Worm (Caenorhabditis elegans) whole organism, L1 larva: Measurements from ENCODE around the gene oac-49.

ENCODE experiments used
- C04F5.9 ChIP-seq: sonication (generic microtip); optimal IDR thresholded peaks from 2 replicates; lab custom pipeline; 2016; ENCODE audit warnings: missing genetic modification characterization, missing compliant biosample characterization
- F16B12.6 ChIP-seq: fragments of 150-350 bp; optimal IDR thresholded peaks from 2 replicates; lab custom pipeline; 2014; ENCODE audit warnings: missing biosample characterization, missing genetic modification characterization
- Y116A8C.19 ChIP-seq: sonication (generic microtip); optimal IDR thresholded peaks from 2 replicates; lab custom pipeline; 2016; ENCODE audit warnings: missing compliant biosample characterization, missing genetic modification characterization, borderline replicate concordance
- aly-2 ChIP-seq: fragments of 150-350 bp; optimal IDR thresholded peaks from 2 replicates; lab custom pipeline; 2014; ENCODE audit warnings: missing biosample characterization, missing genetic modification characterization
- ceh-88 ChIP-seq: fragments of 200-800 bp; sonication (Bioruptor generic); IDR thresholded peaks from 2 replicates; pipeline ENCODE4 v1.3.6; 2022; ENCODE audit warnings: missing genetic modification characterization, missing compliant biosample characterization
- dpl-1 ChIP-seq, 3 experiments: fragments of 150-350 bp in 2 of 3; sonication (generic microtip) in 1 of 3; optimal IDR thresholded peaks; 2 replicates each; lab custom pipeline; 2014 to 2017; ENCODE audit warnings: missing biosample characterization in 3 of 3, missing genetic modification characterization in 3 of 3, missing genetic modification reagents in 3 of 3
- dsc-1 ChIP-seq: sonication (generic microtip); optimal IDR thresholded peaks from 2 replicates; lab custom pipeline; 2016; ENCODE audit warnings: mild to moderate bottlenecking, missing genetic modification characterization, missing compliant biosample characterization
- efl-1 ChIP-seq, 4 experiments: fragments of 150-350 bp; optimal IDR thresholded peaks in 3 of 4; peaks in 1 of 4; 1 replicate in 1 of 4; 2 replicates in 3 of 4; lab custom pipeline; 2014; ENCODE audit warnings: missing biosample characterization in 2 of 4, missing genetic modification characterization in 2 of 4, missing genetic modification reagents in 2 of 4
- efl-3 ChIP-seq: fragments of 200-800 bp; sonication (Bioruptor generic); optimal IDR thresholded peaks from 2 replicates; lab custom pipeline; 2018; ENCODE audit warnings: mild to moderate bottlenecking, missing genetic modification characterization, missing compliant biosample characterization
- egl-13 ChIP-seq: sonication (generic microtip); optimal IDR thresholded peaks from 2 replicates; lab custom pipeline; 2016; ENCODE audit warnings: missing genotype, missing genetic modification reagents, missing genetic modification characterization, missing compliant biosample characterization
- egl-27 ChIP-seq, 2 experiments: fragments of 150-350 bp in 1 of 2; sonication (generic microtip); optimal IDR thresholded peaks; 3 replicates each; lab custom pipeline; 2017 to 2018; ENCODE audit warnings: missing biosample characterization in 2 of 2, missing genetic modification characterization in 2 of 2, missing genetic modification reagents in 2 of 2
- elt-2 ChIP-seq: sonication (generic microtip); optimal IDR thresholded peaks from 2 replicates; lab custom pipeline; 2016; ENCODE audit warnings: missing genetic modification characterization, mild to moderate bottlenecking, inconsistent platforms, missing compliant biosample characterization, missing genetic modification reagents
- ets-5 ChIP-seq: fragments of 200-800 bp; sonication (Bioruptor generic); IDR thresholded peaks from 2 replicates; pipeline ENCODE4 v1.3.6; 2022; ENCODE audit warnings: missing genetic modification characterization, missing compliant biosample characterization
- fkh-8 ChIP-seq: sonication (generic microtip); optimal IDR thresholded peaks from 2 replicates; lab custom pipeline; 2016; ENCODE audit warnings: mild to moderate bottlenecking, missing genetic modification characterization, missing compliant biosample characterization
- fos-1 ChIP-seq: fragments of 150-350 bp; optimal IDR thresholded peaks from 2 replicates; lab custom pipeline; 2014; ENCODE audit warnings: missing biosample characterization, missing genetic modification characterization
- irx-1 ChIP-seq: sonication (generic microtip); optimal IDR thresholded peaks from 2 replicates; lab custom pipeline; 2016; ENCODE audit warnings: missing genetic modification characterization, missing compliant biosample characterization
- isw-1 ChIP-seq: fragments of 200-800 bp; sonication (Bioruptor generic); IDR thresholded peaks from 2 replicates; pipeline ENCODE4 v1.3.6; 2022; ENCODE audit warnings: missing genetic modification characterization, missing compliant biosample characterization
- jun-1 ChIP-seq: fragments of 150-350 bp; optimal IDR thresholded peaks from 2 replicates; lab custom pipeline; 2014; ENCODE audit warnings: missing biosample characterization, missing genetic modification reagents, missing genetic modification characterization
- lin-13 ChIP-seq: fragments of 150-350 bp; optimal IDR thresholded peaks from 2 replicates; lab custom pipeline; 2014; ENCODE audit warnings: missing biosample characterization, missing genetic modification reagents, missing genetic modification characterization
- lin-14 ChIP-seq: fragments of 200-800 bp; sonication (Bioruptor generic); optimal IDR thresholded peaks from 2 replicates; lab custom pipeline; 2018; ENCODE audit warnings: mild to moderate bottlenecking, missing genetic modification characterization, moderate library complexity, missing compliant biosample characterization
- lin-35 ChIP-seq, 2 experiments: fragments of 150-350 bp; optimal IDR thresholded peaks; 2 replicates each; lab custom pipeline; 2014; ENCODE audit warnings: missing biosample characterization in 2 of 2, missing genetic modification characterization in 2 of 2, missing genetic modification reagents in 2 of 2
- mef-2 ChIP-seq: fragments of 150-350 bp; optimal IDR thresholded peaks from 2 replicates; lab custom pipeline; 2014; ENCODE audit warnings: missing biosample characterization, missing genetic modification characterization
- nhr-12 ChIP-seq: sonication (generic microtip); optimal IDR thresholded peaks from 2 replicates; lab custom pipeline; 2017; ENCODE audit warnings: missing biosample characterization, missing genetic modification characterization
- nhr-19 ChIP-seq: fragments of 200-800 bp; sonication (Bioruptor generic); conservative IDR thresholded peaks from 2 replicates; pipeline ENCODE4 v1.3.6; 2022; ENCODE audit warnings: missing genetic modification characterization, missing compliant biosample characterization
- nhr-20 ChIP-seq: sonication (generic microtip); optimal IDR thresholded peaks from 2 replicates; lab custom pipeline; 2016; ENCODE audit warnings: mild to moderate bottlenecking, missing genetic modification characterization, missing compliant biosample characterization
- nhr-76 ChIP-seq: sonication (generic microtip); optimal IDR thresholded peaks from 2 replicates; lab custom pipeline; 2017; ENCODE audit warnings: missing biosample characterization, missing genetic modification characterization
- nhr-90 ChIP-seq: sonication (generic microtip); optimal IDR thresholded peaks from 2 replicates; lab custom pipeline; 2016; ENCODE audit warnings: mild to moderate bottlenecking, missing genetic modification characterization, missing compliant biosample characterization; ENCODE audit not compliant: poor library complexity
- pag-3 ChIP-seq: sonication (generic microtip); optimal IDR thresholded peaks from 2 replicates; lab custom pipeline; 2017; ENCODE audit warnings: missing genetic modification characterization, mild to moderate bottlenecking, missing compliant biosample characterization, antibody characterized with exemption, borderline replicate concordance; ENCODE audit not compliant: insufficient read depth
- pqm-1 ChIP-seq: sonication (generic microtip); optimal IDR thresholded peaks from 3 replicates; lab custom pipeline; 2017; ENCODE audit warnings: missing biosample characterization, missing genetic modification characterization
- rnt-1 ChIP-seq: sonication (generic microtip); optimal IDR thresholded peaks from 2 replicates; lab custom pipeline; 2016; ENCODE audit warnings: mild to moderate bottlenecking, missing genetic modification characterization, moderate library complexity, missing compliant biosample characterization
- skn-1 ChIP-seq: fragments of 150-350 bp; optimal IDR thresholded peaks from 2 replicates; lab custom pipeline; 2014; ENCODE audit warnings: missing biosample characterization, missing genetic modification characterization
- snpc-4 ChIP-seq: fragments of 150-350 bp; optimal IDR thresholded peaks from 2 replicates; lab custom pipeline; 2014; ENCODE audit warnings: missing biosample characterization, missing genetic modification characterization
- snu-23 ChIP-seq: sonication (generic microtip); optimal IDR thresholded peaks from 2 replicates; lab custom pipeline; 2016; ENCODE audit warnings: missing genetic modification characterization, missing compliant biosample characterization
- tbx-2 ChIP-seq: sonication (generic microtip); optimal IDR thresholded peaks from 2 replicates; lab custom pipeline; 2016; ENCODE audit warnings: missing genetic modification characterization, missing compliant biosample characterization
- tlp-1 ChIP-seq: fragments of 150-350 bp; optimal IDR thresholded peaks from 2 replicates; lab custom pipeline; 2014; ENCODE audit warnings: missing biosample characterization, missing genetic modification characterization
- xbp-1 ChIP-seq: sonication (generic microtip); optimal IDR thresholded peaks from 2 replicates; lab custom pipeline; 2016; ENCODE audit warnings: missing genetic modification characterization, missing compliant biosample characterization
- ztf-4 ChIP-seq: fragments of 150-350 bp; optimal IDR thresholded peaks from 2 replicates; lab custom pipeline; 2014; ENCODE audit warnings: missing biosample characterization, missing genetic modification characterization

The oac-49 gene

DNA sequence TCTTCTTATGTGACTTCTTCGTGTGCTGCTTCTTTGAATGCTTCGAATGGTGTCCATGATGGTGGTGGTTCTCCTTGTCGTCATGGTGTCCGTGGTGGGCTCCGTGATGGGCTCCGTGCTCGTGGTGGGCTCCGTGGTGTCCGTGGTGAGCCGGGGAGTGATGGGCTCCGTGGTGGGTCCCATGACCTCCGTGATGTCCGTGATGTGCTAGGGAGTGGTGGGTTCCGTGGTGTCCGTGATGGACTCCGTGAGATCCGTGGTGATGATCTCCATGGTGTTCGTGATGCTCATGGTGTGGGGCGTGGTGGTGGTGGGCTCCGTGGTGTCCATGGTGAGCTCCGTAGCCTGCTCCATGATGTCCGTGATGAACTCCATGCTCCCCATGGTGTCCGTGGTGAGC is 16.6 kb upstream of the oac-49 start:
- no peak for TF ChIP-seq efl-1 (optimal IDR thresholded peaks at IDR 0.05; lab: Kevin White, UChicago)
- peak in 1 of 2 experiments; percentile 65 for TF ChIP-seq efl-1 (GFP tag; optimal IDR thresholded peaks at IDR 0.05 in 1 of 2; lab: Kevin White, UChicago)
- no peak for TF ChIP-seq skn-1 (tag; lab: Kevin White, UChicago)
- no peak for TF ChIP-seq nhr-76 (tag; lab: Kevin White, UChicago)
- TF ChIP-seq Y116A8C.19 (tag; lab: Kevin White, UChicago), result no peak
- no peak for TF ChIP-seq dpl-1 (GFP tag; optimal IDR thresholded peaks at IDR 0.05; lab: Kevin White, UChicago)
- no peak for TF ChIP-seq efl-3 (GFP tag; lab: Kevin White, UChicago)
- TF ChIP-seq pqm-1 (tag; lab: Kevin White, UChicago), result no peak

DNA sequence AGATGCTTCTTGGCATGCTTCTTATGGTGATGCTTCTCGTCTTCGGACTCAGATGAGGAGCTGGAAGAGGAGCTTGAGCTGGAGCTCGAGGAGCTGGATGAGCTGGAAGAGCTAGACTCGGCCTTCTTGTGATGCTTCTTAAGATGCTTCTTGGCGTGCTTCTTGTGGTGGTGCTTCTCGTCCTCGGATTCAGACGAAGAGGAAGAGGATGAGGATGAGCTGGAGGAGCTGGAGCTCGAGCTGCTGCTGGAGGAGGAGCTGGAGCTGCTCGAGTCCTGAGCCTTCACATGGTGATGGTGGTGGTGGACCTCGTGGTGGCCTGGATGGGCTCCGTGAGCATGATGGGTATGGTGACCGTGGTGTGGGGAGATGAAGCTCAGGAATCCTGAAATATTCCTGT is 15.0 kb upstream of the oac-49 start:
- TF ChIP-seq ztf-4 (no peak), nhr-19 (GFP tag; lab: Robert Waterston, UW) (no peak), dsc-1 (tag; lab: Kevin White, UChicago) (no peak), isw-1 (GFP tag; lab: Robert Waterston, UW) (no peak), rnt-1 (no peak), elt-2 (tag; lab: Kevin White, UChicago) (no peak), nhr-90 (tag; lab: Kevin White, UChicago) (no peak), snu-23 (GFP tag; lab: Kevin White, UChicago) (no peak), nhr-12 (tag; lab: Kevin White, UChicago) (no peak), pag-3 (tag; lab: Kevin White, UChicago) (no peak), ceh-88 (GFP tag; lab: Robert Waterston, UW) (no peak), efl-3 (GFP tag; lab: Kevin White, UChicago) (no peak), mef-2 (no peak), lin-13 (GFP tag; lab: Kevin White, UChicago) (no peak), xbp-1 (tag; lab: Kevin White, UChicago) (no peak)

DNA sequence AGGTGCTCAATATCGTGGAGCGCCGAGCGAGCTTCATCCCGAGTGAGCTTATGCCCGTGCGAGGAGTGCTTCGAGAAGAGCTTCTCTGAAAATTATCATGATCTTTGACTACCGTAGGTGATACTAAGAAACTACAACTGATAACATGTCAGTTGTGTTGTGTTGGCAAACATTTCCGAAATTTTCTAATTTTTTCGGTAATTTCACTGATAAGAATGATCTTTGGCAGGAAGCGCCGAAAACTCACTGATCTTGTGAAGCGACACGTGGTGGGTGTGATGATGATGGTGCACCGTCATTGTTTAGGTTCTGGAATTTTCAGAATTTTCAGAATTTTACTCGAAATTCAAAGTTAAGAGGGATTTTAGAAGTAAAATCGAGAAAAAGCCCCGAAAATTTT is 14.5 kb upstream of the oac-49 start, which contains the start of gene Y39B6A.1:
Y39B6A.1 (minus strand) TSS at position 309 of the 400 bp plus-strand sequence.
- TF ChIP-seq C04F5.9 (tag; lab: Kevin White, UChicago) (no peak), elt-2 (tag; lab: Kevin White, UChicago) (peak; percentile 76), lin-35 (GFP tag; optimal IDR thresholded peaks at IDR 0.05; lab: Kevin White, UChicago) (peak in 1 of 2 experiments; percentile 3), skn-1 (tag; lab: Kevin White, UChicago) (no peak), tlp-1 (tag; lab: Kevin White, UChicago) (no peak), efl-3 (GFP tag; lab: Kevin White, UChicago) (no peak), snpc-4 (tag; lab: Kevin White, UChicago) (no peak), nhr-76 (tag; lab: Kevin White, UChicago) (no peak)

DNA sequence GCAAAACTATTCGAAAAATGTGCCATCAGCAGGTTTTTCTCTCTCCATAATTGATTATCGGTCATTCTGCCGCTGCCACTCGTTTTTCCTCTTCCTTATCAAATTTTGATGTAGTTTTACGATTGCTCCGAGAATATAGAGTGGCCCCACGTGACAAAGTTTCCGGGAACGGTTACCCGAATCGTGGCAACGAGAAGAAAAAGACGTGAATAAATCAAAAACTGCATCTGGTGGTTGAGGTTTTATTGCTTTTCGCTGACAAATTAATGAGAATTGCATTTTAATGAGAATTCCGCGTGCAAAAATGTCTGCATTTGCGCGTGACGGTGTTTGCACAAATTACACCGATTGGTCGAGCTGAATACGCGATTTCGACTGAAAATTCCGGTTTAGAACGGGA is 12.3 kb upstream of the oac-49 start:
- TF ChIP-seq nhr-20 (tag; lab: Kevin White, UChicago), result peak; percentile 19
- no peak for TF ChIP-seq efl-1 (optimal IDR thresholded peaks at IDR 0.05; lab: Kevin White, UChicago)
- peak in 1 of 2 experiments; percentile 52 for TF ChIP-seq efl-1 (GFP tag; optimal IDR thresholded peaks at IDR 0.05 in 1 of 2; lab: Kevin White, UChicago)
- TF ChIP-seq lin-14 (GFP tag; lab: Kevin White, UChicago), result peak; percentile 10
- peak; percentile 12 for TF ChIP-seq F16B12.6 (tag; lab: Kevin White, UChicago)
- no peak for TF ChIP-seq irx-1 (tag; lab: Kevin White, UChicago)
- peak; percentile 90 for TF ChIP-seq elt-2 (tag; lab: Kevin White, UChicago)
- TF ChIP-seq egl-13, result no peak
- TF ChIP-seq lin-35 (GFP tag; optimal IDR thresholded peaks at IDR 0.05; lab: Kevin White, UChicago), result peak in 1 of 2 experiments; percentile 2

DNA sequence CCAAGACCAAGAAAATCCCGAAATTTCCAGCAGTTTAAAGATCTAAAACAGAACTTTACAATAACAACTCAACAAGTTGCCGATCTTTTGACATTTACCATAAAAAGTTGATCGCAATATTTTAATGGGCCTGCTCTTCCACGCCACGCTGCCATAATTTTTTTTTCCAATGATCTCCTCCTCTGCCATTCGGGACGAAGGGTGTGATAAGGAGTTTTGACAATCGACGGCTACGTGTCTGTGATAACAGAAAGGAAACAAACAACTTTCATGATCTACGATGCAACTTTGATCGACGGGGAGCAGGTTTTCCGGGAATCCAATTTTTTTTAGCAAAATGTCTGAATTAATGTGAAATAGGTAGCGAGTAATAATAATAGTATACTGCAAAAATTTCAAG is 10.9 kb upstream of the oac-49 start:
- TF ChIP-seq elt-2 (tag; lab: Kevin White, UChicago), result peak; percentile 70
- TF ChIP-seq egl-27 (tag; optimal IDR thresholded peaks at IDR 0.05; lab: Kevin White, UChicago), result no peak
- TF ChIP-seq xbp-1 (tag; lab: Kevin White, UChicago), result no peak
- no peak for TF ChIP-seq fos-1 (tag; lab: Kevin White, UChicago)
- TF ChIP-seq jun-1 (tag; lab: Kevin White, UChicago), result no peak
- no peak for TF ChIP-seq nhr-20 (tag; lab: Kevin White, UChicago)
- TF ChIP-seq tbx-2, result no peak
- TF ChIP-seq ceh-88 (GFP tag; lab: Robert Waterston, UW), result no peak
- TF ChIP-seq aly-2 (tag; lab: Kevin White, UChicago), result no peak
- no peak for TF ChIP-seq ets-5 (GFP tag; lab: Robert Waterston, UW)
- TF ChIP-seq nhr-12 (tag; lab: Kevin White, UChicago), result no peak
- no peak for TF ChIP-seq fkh-8 (tag; lab: Kevin White, UChicago)
- peak in 1 of 2 experiments; percentile 38 for TF ChIP-seq lin-35 (GFP tag; optimal IDR thresholded peaks at IDR 0.05; lab: Kevin White, UChicago)
- TF ChIP-seq, all 84 proteins: peak for 2
